Fruit fly (Drosophila melanogaster) whole organism, embryonic: ENCODE data around the gene CG10301.

Source experiments
- B-H1 ChIP-seq: fragments of 200-800 bp; sonication (Bioruptor generic); IDR thresholded peaks from 3 replicates; pipeline ENCODE4 v1.3.6; 2022; ENCODE audit warnings: missing biosample characterization, missing genetic modification characterization
- B-H2 ChIP-seq: fragments of 200-800 bp; sonication (Bioruptor generic); optimal IDR thresholded peaks from 2 replicates; lab custom pipeline; 2018; ENCODE audit warnings: missing biosample characterization, mild to moderate bottlenecking, missing genetic modification characterization
- C15 ChIP-seq: fragments of 200-800 bp; sonication (Bioruptor generic); IDR thresholded peaks from 3 replicates; pipeline ENCODE4 v1.3.6; 2022; ENCODE audit warnings: missing biosample characterization, missing genetic modification characterization
- CG10959 ChIP-seq: fragments of 200-800 bp; sonication (Bioruptor generic); IDR thresholded peaks from 2 replicates; pipeline ENCODE4 v1.3.6; 2022; ENCODE audit warnings: missing biosample characterization, missing genetic modification characterization
- CG11247 ChIP-seq: fragments of 200-800 bp; sonication (Bioruptor generic); IDR thresholded peaks from 2 replicates; pipeline ENCODE4 v1.3.6; 2022; ENCODE audit warnings: missing biosample characterization, missing genetic modification characterization
- CG11504 ChIP-seq: fragments of 200-800 bp; sonication (Bioruptor generic); optimal IDR thresholded peaks from 3 replicates; lab custom pipeline; 2019; ENCODE audit warnings: missing biosample characterization, mild to moderate bottlenecking, missing genetic modification characterization, moderate library complexity
- CG12155 ChIP-seq: fragments of 200-800 bp; sonication (Bioruptor generic); optimal IDR thresholded peaks from 3 replicates; lab custom pipeline; 2016; ENCODE audit warnings: missing biosample characterization, missing genetic modification characterization
- CG13287 ChIP-seq: fragments of 200-800 bp; sonication (Bioruptor generic); IDR thresholded peaks from 2 replicates; pipeline ENCODE4 v1.3.6; 2022; ENCODE audit warnings: missing biosample characterization, missing genetic modification characterization; ENCODE audit not compliant: partially characterized antibody
- CG15073 ChIP-seq: fragments of 200-800 bp; sonication (Bioruptor generic); optimal IDR thresholded peaks from 2 replicates; lab custom pipeline; 2016; ENCODE audit warnings: missing biosample characterization, missing genetic modification characterization
- CG15269 ChIP-seq: fragments of 200-800 bp; sonication (Bioruptor generic); optimal IDR thresholded peaks from 2 replicates; lab custom pipeline; 2018; ENCODE audit warnings: missing biosample characterization, mild to moderate bottlenecking, missing genetic modification characterization, moderate library complexity
- CG1529 ChIP-seq: fragments of 200-800 bp; sonication (Bioruptor generic); optimal IDR thresholded peaks from 3 replicates; lab custom pipeline; 2018; ENCODE audit warnings: missing biosample characterization, missing genetic modification characterization
- CG15601 ChIP-seq: fragments of 200-800 bp; sonication (Bioruptor generic); optimal IDR thresholded peaks from 3 replicates; lab custom pipeline; 2019; ENCODE audit warnings: missing biosample characterization, mild to moderate bottlenecking, missing genetic modification characterization, moderate library complexity
- CG18764 ChIP-seq: fragments of 200-800 bp; sonication (Bioruptor generic); optimal IDR thresholded peaks from 3 replicates; lab custom pipeline; 2016; ENCODE audit warnings: missing biosample characterization, missing genetic modification characterization
- CG31388 ChIP-seq: fragments of 200-800 bp; sonication (Bioruptor generic); optimal IDR thresholded peaks from 2 replicates; lab custom pipeline; 2016; ENCODE audit warnings: missing biosample characterization, missing genetic modification characterization
- CG32772 ChIP-seq: fragments of 200-800 bp; sonication (Bioruptor generic); IDR thresholded peaks from 2 replicates; pipeline ENCODE4 v1.3.6; 2022; ENCODE audit warnings: missing biosample characterization, missing genetic modification characterization
- CG3838 ChIP-seq: fragments of 200-800 bp; sonication (Bioruptor generic); optimal IDR thresholded peaks from 3 replicates; lab custom pipeline; 2016; ENCODE audit warnings: missing biosample characterization, missing genetic modification characterization
- CG7745 ChIP-seq: fragments of 200-800 bp; sonication (Bioruptor generic); optimal IDR thresholded peaks from 2 replicates; lab custom pipeline; 2018; ENCODE audit warnings: missing biosample characterization, mild to moderate bottlenecking, missing genetic modification characterization, moderate library complexity
- CG9876 ChIP-seq: fragments of 200-800 bp; sonication (Bioruptor generic); optimal IDR thresholded peaks from 2 replicates; lab custom pipeline; 2016; ENCODE audit warnings: missing biosample characterization, missing genetic modification characterization
- Ets65A ChIP-seq: fragments of 200-800 bp; sonication (Bioruptor generic); peaks from one replicate; lab custom pipeline; 2016; ENCODE audit warnings: missing biosample characterization, missing genetic modification characterization
- Hmr ChIP-seq: fragments of 200-800 bp; sonication (Bioruptor generic); optimal IDR thresholded peaks from 3 replicates; lab custom pipeline; 2017; ENCODE audit warnings: mild to moderate bottlenecking, missing biosample characterization, missing genetic modification reagents, missing genetic modification characterization
- Jarid2 ChIP-seq: fragments of 200-800 bp; sonication (Bioruptor generic); optimal IDR thresholded peaks from 3 replicates; lab custom pipeline; 2017; ENCODE audit warnings: mild to moderate bottlenecking, missing biosample characterization, missing genetic modification reagents, missing genetic modification characterization
- Kr ChIP-seq: fragments of 200-800 bp; sonication (Bioruptor generic); optimal IDR thresholded peaks from 2 replicates; lab custom pipeline; 2017; ENCODE audit warnings: missing biosample characterization, mild to moderate bottlenecking, missing genetic modification characterization
- Myb ChIP-seq: fragments of 200-800 bp; sonication (Bioruptor generic); optimal IDR thresholded peaks from 2 replicates; lab custom pipeline; 2016; ENCODE audit warnings: missing biosample characterization, missing genetic modification characterization
- NC2α ChIP-seq: fragments of 200-800 bp; sonication (Bioruptor generic); optimal IDR thresholded peaks from 2 replicates; lab custom pipeline; 2016; ENCODE audit warnings: missing biosample characterization, missing genetic modification characterization
- Optix ChIP-seq: fragments of 200-800 bp; sonication (Bioruptor generic); IDR thresholded peaks from 3 replicates; pipeline ENCODE4 v1.3.6; 2022; ENCODE audit warnings: missing biosample characterization, missing genetic modification characterization
- Taf1 ChIP-seq: fragments of 200-800 bp; sonication (Bioruptor generic); IDR thresholded peaks from 2 replicates; pipeline ENCODE4 v1.3.6; 2022; ENCODE audit warnings: missing biosample characterization, missing genetic modification characterization
- ac ChIP-seq: fragments of 200-800 bp; sonication (Bioruptor generic); optimal IDR thresholded peaks from 3 replicates; lab custom pipeline; 2017; ENCODE audit warnings: missing biosample characterization, mild to moderate bottlenecking, missing genetic modification characterization
- bab2 ChIP-seq: fragments of 200-800 bp; sonication (Bioruptor generic); optimal IDR thresholded peaks from 2 replicates; lab custom pipeline; 2016; ENCODE audit warnings: missing biosample characterization, missing genetic modification characterization
- da ChIP-seq: fragments of 200-800 bp; sonication (Bioruptor generic); optimal IDR thresholded peaks from 2 replicates; lab custom pipeline; 2016; ENCODE audit warnings: missing biosample characterization, missing genetic modification characterization
- dm ChIP-seq: fragments of 200-800 bp; sonication (Bioruptor generic); optimal IDR thresholded peaks from 3 replicates; lab custom pipeline; 2016; ENCODE audit warnings: missing biosample characterization, missing genetic modification characterization
- en ChIP-seq: fragments of 200-800 bp; sonication (Bioruptor generic); optimal IDR thresholded peaks from 2 replicates; lab custom pipeline; 2016; ENCODE audit warnings: missing biosample characterization, missing genetic modification characterization
- gsb-n ChIP-seq: fragments of 200-800 bp; sonication (Bioruptor generic); optimal IDR thresholded peaks from 3 replicates; lab custom pipeline; 2018; ENCODE audit warnings: missing biosample characterization, mild to moderate bottlenecking, missing genetic modification characterization
- lbe ChIP-seq: fragments of 200-800 bp; sonication (Bioruptor generic); optimal IDR thresholded peaks from 2 replicates; lab custom pipeline; 2016; ENCODE audit warnings: missing biosample characterization, mild to moderate bottlenecking, missing genetic modification characterization
- nmo ChIP-seq: fragments of 200-800 bp; sonication (Bioruptor generic); optimal IDR thresholded peaks from 2 replicates; lab custom pipeline; 2018; ENCODE audit warnings: missing biosample characterization, mild to moderate bottlenecking, missing genetic modification characterization, moderate library complexity
- pb ChIP-seq: fragments of 200-800 bp; sonication (Bioruptor generic); optimal IDR thresholded peaks from 3 replicates; lab custom pipeline; 2016; ENCODE audit warnings: missing biosample characterization, missing genetic modification characterization
- pfk ChIP-seq: fragments of 200-800 bp; sonication (Bioruptor generic); optimal IDR thresholded peaks from 2 replicates; lab custom pipeline; 2018; ENCODE audit warnings: missing biosample characterization, mild to moderate bottlenecking, missing genetic modification characterization, moderate library complexity
- pnt ChIP-seq: fragments of 200-800 bp; sonication (Bioruptor generic); optimal IDR thresholded peaks from 3 replicates; lab custom pipeline; 2016; ENCODE audit warnings: missing biosample characterization, missing genetic modification characterization
- pum ChIP-seq: fragments of 200-800 bp; sonication (Bioruptor generic); optimal IDR thresholded peaks from 2 replicates; lab custom pipeline; 2016; ENCODE audit warnings: missing biosample characterization, missing genetic modification characterization
- rib ChIP-seq: fragments of 200-800 bp; sonication (Bioruptor generic); IDR thresholded peaks from 2 replicates; pipeline ENCODE4 v1.3.6; 2022; ENCODE audit warnings: missing biosample characterization, missing genetic modification characterization
- sc ChIP-seq, 3 experiments: fragments of >200 bp in 2 of 3; fragments of 200-800 bp in 1 of 3; sonication (Bioruptor generic) in 1 of 3; optimal IDR thresholded peaks; 2 replicates in 2 of 3; 3 replicates in 1 of 3; lab custom pipeline; 2017; ENCODE audit warnings: mild to moderate bottlenecking in 1 of 3, missing biosample characterization in 1 of 3, missing genetic modification characterization in 1 of 3, missing genetic modification reagents in 1 of 3
- stwl ChIP-seq: fragments of 200-800 bp; sonication (Bioruptor generic); optimal IDR thresholded peaks from 3 replicates; lab custom pipeline; 2018; ENCODE audit warnings: missing biosample characterization, mild to moderate bottlenecking, missing genetic modification characterization, moderate library complexity
- sug ChIP-seq: fragments of 200-800 bp; optimal IDR thresholded peaks from 2 replicates; lab custom pipeline; 2019; ENCODE audit warnings: missing biosample characterization, mild to moderate bottlenecking, missing genetic modification characterization, moderate library complexity
- tna ChIP-seq: fragments of 200-800 bp; sonication (Bioruptor generic); IDR thresholded peaks from 2 replicates; pipeline ENCODE4 v1.3.6; 2022; ENCODE audit warnings: missing biosample characterization, missing genetic modification characterization; ENCODE audit not compliant: partially characterized antibody
- trem ChIP-seq: fragments of 200-800 bp; optimal IDR thresholded peaks from 3 replicates; lab custom pipeline; 2019; ENCODE audit warnings: missing biosample characterization, mild to moderate bottlenecking, missing genetic modification characterization, moderate library complexity
- yki ChIP-seq: fragments of >200 bp; optimal IDR thresholded peaks from 3 replicates; lab custom pipeline; 2018
- zen ChIP-seq: fragments of 200-800 bp; sonication (Bioruptor generic); optimal IDR thresholded peaks from 3 replicates; lab custom pipeline; 2018; ENCODE audit warnings: missing biosample characterization, mild to moderate bottlenecking, missing genetic modification characterization, moderate library complexity

CG10301 gene

dm6 chr3R:23669401-23670216, 40.3 kb upstream of the CG10301 start, which contains the start of gene CG31145 (continued):
- TF ChIP-seq CG32772 (GFP tag; lab: Robert Waterston, UW) = peak; percentile 99
- TF ChIP-seq stwl = peak; percentile 31
- peak; percentile 14 for TF ChIP-seq Kr
- TF ChIP-seq CG31388 (GFP tag; lab: Kevin White, UChicago) = peak; percentile 98
- TF ChIP-seq CG9876 (GFP tag; lab: Kevin White, UChicago) = peak; percentile 99
- peak; percentile 99 for TF ChIP-seq Optix (GFP tag; lab: Robert Waterston, UW)
- peak; percentile 99 for TF ChIP-seq CG1529 (GFP tag; lab: Kevin White, UChicago)
- peak; percentile 98 for TF ChIP-seq gsb-n (tag; lab: Kevin White, UChicago)
- peak; percentile 96 for TF ChIP-seq ac
- peak; percentile 99 for TF ChIP-seq CG12155 (GFP tag; lab: Kevin White, UChicago)
- TF ChIP-seq yki = no peak
- peak; percentile 99 for TF ChIP-seq CG11504 (tag; lab: Kevin White, UChicago)

dm6 chr3R:23673084-23673483, 36.9 kb upstream of the CG10301 start:
- no peak for TF ChIP-seq Hmr (GFP tag; lab: Kevin White, UChicago)
- peak; percentile 64 for TF ChIP-seq CG15601 (tag; lab: Kevin White, UChicago)
- no peak for TF ChIP-seq CG15269 (tag; lab: Kevin White, UChicago)
- peak; percentile 16 for TF ChIP-seq Ets65A (GFP tag; lab: Kevin White, UChicago)
- no peak for TF ChIP-seq pum (GFP tag; lab: Kevin White, UChicago)
- no peak for TF ChIP-seq sug (tag; lab: Kevin White, UChicago)
- no peak for TF ChIP-seq Myb (GFP tag; lab: Kevin White, UChicago)
- TF ChIP-seq lbe (GFP tag; lab: Kevin White, UChicago) = no peak
- TF ChIP-seq CG18764 (GFP tag; lab: Kevin White, UChicago) = no peak
- no peak for TF ChIP-seq da (GFP tag; lab: Kevin White, UChicago)

dm6 chr3R:23674369-23674768, 35.6 kb upstream of the CG10301 start:
- TF ChIP-seq CG3838 (no peak), C15 (GFP tag; lab: Robert Waterston, UW) (no peak), Taf1 (GFP tag; lab: Robert Waterston, UW) (no peak), CG15269 (tag; lab: Kevin White, UChicago) (no peak), en (no peak), zen (tag; lab: Kevin White, UChicago) (no peak), CG31388 (GFP tag; lab: Kevin White, UChicago) (no peak), CG7745 (tag; lab: Kevin White, UChicago) (no peak), dm (GFP tag; lab: Kevin White, UChicago) (no peak), tna (GFP tag; lab: Robert Waterston, UW) (no peak), pb (GFP tag; lab: Kevin White, UChicago) (no peak), B-H2 (no peak)
- TF ChIP-seq, all 482 proteins: peak for 0

dm6 chr3R:23675646-23676045, 34.3 kb upstream of the CG10301 start:
- no peak for TF ChIP-seq nmo (GFP tag; lab: Kevin White, UChicago)
- TF ChIP-seq rib (GFP tag; lab: Robert Waterston, UW) = no peak
- TF ChIP-seq pfk = no peak
- no peak for TF ChIP-seq Ets65A (GFP tag; lab: Kevin White, UChicago)
- TF ChIP-seq trem (tag; lab: Kevin White, UChicago) = no peak
- no peak for TF ChIP-seq pnt (GFP tag; lab: Kevin White, UChicago)
- TF ChIP-seq CG11247 (GFP tag; lab: Robert Waterston, UW) = no peak
- TF ChIP-seq CG15073 (GFP tag; lab: Kevin White, UChicago) = no peak
- TF ChIP-seq NC2α (GFP tag; lab: Kevin White, UChicago) = no peak
- TF ChIP-seq CG13287 = no peak
- TF ChIP-seq bab2 = no peak
- TF ChIP-seq CG10959 = no peak
- no peak for TF ChIP-seq Jarid2 (GFP tag; lab: Kevin White, UChicago)
- no peak for TF ChIP-seq Taf1 (GFP tag; lab: Robert Waterston, UW)
- no peak for TF ChIP-seq sc (optimal IDR thresholded peaks at IDR 0.05; lab: Kevin White, UChicago)
- no peak for TF ChIP-seq sc (GFP tag; optimal IDR thresholded peaks at IDR 0.05; lab: Kevin White, UChicago)
- TF ChIP-seq B-H1 (GFP tag; lab: Robert Waterston, UW) = no peak
